Fruit fly (Drosophila melanogaster) whole organism, adult: ENCODE data around the gene CG7509.

Experiments
- CG11617 ChIP-seq: fragments of 200-800 bp; sonication (Bioruptor generic); optimal IDR thresholded peaks from 2 replicates; lab custom pipeline; 2017; ENCODE audit warnings: mild to moderate bottlenecking, missing biosample characterization, missing genetic modification reagents, missing genetic modification characterization
- CG12768 ChIP-seq: fragments of 200-800 bp; sonication (Bioruptor generic); optimal IDR thresholded peaks from 2 replicates; lab custom pipeline; 2017; ENCODE audit warnings: missing biosample characterization, missing genetic modification characterization, mild to moderate bottlenecking, moderate library complexity, missing genetic modification reagents
- CG14711 ChIP-seq: fragments of 200-800 bp; sonication (Bioruptor generic); optimal IDR thresholded peaks from 2 replicates; lab custom pipeline; 2018; ENCODE audit warnings: missing biosample characterization, mild to moderate bottlenecking, missing genetic modification characterization, moderate library complexity
- CG1620 ChIP-seq: fragments of 200-800 bp; sonication (Bioruptor generic); optimal IDR thresholded peaks from 2 replicates; lab custom pipeline; 2016; ENCODE audit warnings: missing biosample characterization, missing genetic modification characterization
- CG33017 ChIP-seq: fragments of 200-800 bp; sonication (Bioruptor generic); optimal IDR thresholded peaks from 2 replicates; lab custom pipeline; 2018; ENCODE audit warnings: missing biosample characterization, mild to moderate bottlenecking, missing genetic modification characterization, moderate library complexity
- CG5204 ChIP-seq: fragments of 200-800 bp; sonication (Bioruptor generic); optimal IDR thresholded peaks from 2 replicates; lab custom pipeline; 2016; ENCODE audit warnings: missing biosample characterization, missing genetic modification characterization
- CG7045 ChIP-seq: fragments of 200-800 bp; sonication (Bioruptor generic); optimal IDR thresholded peaks from 2 replicates; lab custom pipeline; 2017; ENCODE audit warnings: missing biosample characterization, mild to moderate bottlenecking, missing genetic modification characterization
- CG7101 ChIP-seq: fragments of 200-800 bp; sonication (Bioruptor generic); optimal IDR thresholded peaks from 2 replicates; lab custom pipeline; 2018; ENCODE audit warnings: missing biosample characterization, mild to moderate bottlenecking, missing genetic modification characterization, moderate library complexity
- Clk ChIP-seq: fragments of 200-800 bp; sonication (Bioruptor generic); optimal IDR thresholded peaks from 2 replicates; lab custom pipeline; 2017; ENCODE audit warnings: missing biosample characterization, missing genetic modification characterization
- Crg-1 ChIP-seq: fragments of 200-800 bp; sonication (Bioruptor generic); optimal IDR thresholded peaks from 2 replicates; lab custom pipeline; 2016; ENCODE audit warnings: missing biosample characterization, missing genetic modification characterization
- Hr96 ChIP-seq: fragments of 200-800 bp; sonication (Bioruptor generic); optimal IDR thresholded peaks from 2 replicates; lab custom pipeline; 2016; ENCODE audit warnings: missing biosample characterization, missing genetic modification characterization
- Mnt ChIP-seq: fragments of 200-800 bp; sonication (Bioruptor generic); optimal IDR thresholded peaks from 2 replicates; lab custom pipeline; 2016; ENCODE audit warnings: missing biosample characterization, mild to moderate bottlenecking, missing genetic modification characterization
- bab1 ChIP-seq: fragments of 200-800 bp; sonication (Bioruptor generic); optimal IDR thresholded peaks from 3 replicates; lab custom pipeline; 2019; ENCODE audit warnings: missing biosample characterization, mild to moderate bottlenecking, missing genetic modification characterization, moderate library complexity
- cic ChIP-seq: fragments of 200-800 bp; sonication (Bioruptor generic); optimal IDR thresholded peaks from 2 replicates; lab custom pipeline; 2017; ENCODE audit warnings: missing biosample characterization, mild to moderate bottlenecking, missing genetic modification characterization, moderate library complexity
- cnc ChIP-seq, 2 experiments: fragments of >200 bp; optimal IDR thresholded peaks; 2 replicates each; lab custom pipeline; 2017
- kay ChIP-seq: fragments of 200-800 bp; sonication (Bioruptor generic); peaks from one replicate; lab custom pipeline; 2016; ENCODE audit warnings: missing biosample characterization, missing genetic modification characterization, borderline replicate concordance
- ovo ChIP-seq: fragments of 200-800 bp; sonication (Bioruptor generic); optimal IDR thresholded peaks from 2 replicates; lab custom pipeline; 2016; ENCODE audit warnings: missing biosample characterization, missing genetic modification characterization
- pad ChIP-seq: fragments of 200-800 bp; sonication (Bioruptor generic); optimal IDR thresholded peaks from 3 replicates; lab custom pipeline; 2017; ENCODE audit warnings: missing biosample characterization, missing genetic modification characterization, mild to moderate bottlenecking, moderate library complexity, missing genetic modification reagents
- tj ChIP-seq: fragments of 200-800 bp; sonication (Bioruptor generic); optimal IDR thresholded peaks from 3 replicates; lab custom pipeline; 2017; ENCODE audit warnings: missing biosample characterization, mild to moderate bottlenecking, missing genetic modification characterization, moderate library complexity
- toe ChIP-seq: fragments of 200-800 bp; sonication (Bioruptor generic); optimal IDR thresholded peaks from 2 replicates; lab custom pipeline; 2016; ENCODE audit warnings: missing biosample characterization, missing genetic modification characterization

CG7509 gene

DNA sequence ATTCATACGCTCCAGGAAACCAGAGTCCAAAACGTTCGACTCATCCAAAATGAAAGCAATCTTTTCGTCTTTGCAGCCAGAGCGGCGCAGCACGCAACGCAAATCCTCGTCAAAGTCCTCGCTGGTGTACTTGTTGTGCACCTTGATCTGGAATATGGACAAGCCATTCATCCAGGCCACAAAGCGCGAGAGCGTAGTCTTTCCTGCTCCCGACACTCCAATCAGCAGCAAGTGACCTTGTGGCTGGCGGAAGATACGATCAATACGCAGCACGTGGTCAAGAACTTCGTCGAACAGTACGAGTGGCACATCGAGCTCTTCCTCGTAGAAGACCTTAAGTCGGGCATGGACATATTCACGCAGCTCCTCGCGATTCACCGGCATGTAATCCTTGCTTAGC lies 9.1 kb upstream of the CG7509 start:
- no peak for TF ChIP-seq bab1
- TF ChIP-seq Mnt (GFP tag; lab: Kevin White, UChicago), result no peak
- no peak for TF ChIP-seq pad
- no peak for TF ChIP-seq CG11617
- TF ChIP-seq CG33017, result no peak
- TF ChIP-seq Hr96 (GFP tag; lab: Kevin White, UChicago), result no peak
- TF ChIP-seq Clk (GFP tag; lab: Kevin White, UChicago), result no peak
- TF ChIP-seq Crg-1 (GFP tag; lab: Kevin White, UChicago), result no peak
- TF ChIP-seq kay, result no peak
- TF ChIP-seq CG12768 (GFP tag; lab: Kevin White, UChicago), result no peak
- TF ChIP-seq toe (GFP tag; lab: Kevin White, UChicago), result no peak

DNA sequence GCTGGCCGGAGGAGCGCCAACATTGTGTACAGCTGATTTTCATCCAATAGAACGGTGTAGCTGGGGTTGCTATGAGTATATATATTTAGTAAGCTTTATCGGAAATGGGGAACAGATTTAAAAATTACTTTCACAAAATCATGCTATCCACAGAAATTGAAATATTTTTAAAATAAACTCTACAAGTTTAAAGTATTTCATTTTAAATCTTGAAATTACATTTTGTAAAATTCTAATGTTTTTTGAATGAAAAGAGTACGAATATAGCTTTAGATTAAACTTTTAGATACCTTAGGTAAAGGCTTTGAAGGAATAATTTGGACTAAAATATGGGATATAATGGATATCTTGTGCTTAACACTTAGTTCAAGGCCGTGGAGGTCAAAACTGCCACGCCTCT lies 2.2 kb upstream of the CG7509 start, which contains the start of gene CG18808:
Gene CG18808, minus strand, starts transcription at position 101 of the 400 bp plus-strand sequence.
- TF ChIP-seq CG14711 (no peak), tj (GFP tag; lab: Kevin White, UChicago) (no peak)

DNA sequence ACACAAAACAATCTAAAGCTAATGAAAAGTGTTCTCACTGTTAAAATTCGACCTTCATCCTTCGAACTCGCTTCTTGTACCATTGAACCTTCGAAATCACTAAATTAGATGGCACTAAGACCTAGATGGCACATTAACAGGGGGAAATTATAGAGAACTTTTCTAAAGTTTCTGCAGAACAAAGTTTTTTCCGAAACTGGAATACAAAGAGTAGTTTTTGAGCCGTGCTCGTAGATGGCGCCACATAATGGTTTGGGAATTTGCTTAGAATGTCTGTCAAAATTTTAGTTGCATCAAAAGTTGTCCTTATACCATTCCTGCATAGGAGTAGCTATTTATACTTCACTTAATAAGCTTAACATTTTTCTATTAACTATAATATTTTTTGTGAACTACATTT lies 677 bp upstream of the CG7509 start:
- no peak for TF ChIP-seq kay
- TF ChIP-seq toe (GFP tag; lab: Kevin White, UChicago), result no peak
- TF ChIP-seq CG5204 (GFP tag; lab: Kevin White, UChicago), result no peak
- no peak for TF ChIP-seq CG7101 (tag; lab: Kevin White, UChicago)
- no peak for TF ChIP-seq pad
- TF ChIP-seq CG11617, result no peak
- no peak for TF ChIP-seq tj (GFP tag; lab: Kevin White, UChicago)
- TF ChIP-seq Clk (GFP tag; lab: Kevin White, UChicago), result no peak

DNA sequence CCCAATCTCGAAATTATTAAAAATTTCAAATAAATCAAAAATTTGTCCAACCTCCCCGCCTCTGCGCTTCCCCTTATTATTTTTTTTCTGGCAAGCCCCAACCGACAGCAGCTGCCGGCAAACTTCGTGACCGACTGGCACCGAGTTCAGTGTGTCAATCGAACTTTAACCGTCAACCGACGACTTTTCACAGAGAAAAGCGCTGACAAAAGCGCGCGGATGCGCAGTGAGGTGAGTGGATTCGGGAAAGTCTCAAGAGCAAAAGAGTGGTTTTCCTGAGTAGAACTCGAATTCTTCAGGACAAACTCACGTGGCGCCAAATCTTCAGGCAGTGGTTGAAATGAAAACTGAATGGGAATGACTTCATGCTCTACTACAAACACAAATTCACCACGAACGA lies 4.4 kb downstream of the CG7509 start:
- TF ChIP-seq CG12768 (GFP tag; lab: Kevin White, UChicago) (no peak), pad (no peak), CG33017 (no peak), kay (no peak), Crg-1 (GFP tag; lab: Kevin White, UChicago) (no peak), CG5204 (GFP tag; lab: Kevin White, UChicago) (no peak), cic (no peak)

DNA sequence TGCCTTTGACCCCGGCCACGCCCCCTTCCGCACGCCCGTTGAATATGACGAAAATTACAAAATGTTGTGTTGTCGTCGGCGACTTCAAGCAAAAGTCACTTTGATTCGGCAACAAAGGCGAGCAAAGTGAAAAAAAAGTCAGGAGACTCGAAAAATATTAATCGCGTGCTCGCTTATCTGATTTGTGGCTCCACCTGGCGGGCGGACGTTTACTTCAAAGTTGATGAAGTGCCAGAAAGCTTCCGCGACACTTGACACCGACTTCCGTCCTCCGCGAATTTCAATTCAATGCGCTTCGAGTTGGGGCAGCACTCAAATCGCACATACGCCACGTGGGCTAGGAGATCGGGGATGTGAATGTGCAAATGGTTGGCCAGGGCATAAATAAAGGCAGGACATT lies 28.6 kb downstream of the CG7509 start:
- TF ChIP-seq Hr96 (GFP tag; lab: Kevin White, UChicago) (no peak), CG33017 (no peak), CG14711 (no peak), toe (GFP tag; lab: Kevin White, UChicago) (no peak), tj (GFP tag; lab: Kevin White, UChicago) (no peak), CG12768 (GFP tag; lab: Kevin White, UChicago) (no peak), Crg-1 (GFP tag; lab: Kevin White, UChicago) (no peak), CG5204 (GFP tag; lab: Kevin White, UChicago) (no peak), bab1 (no peak), ovo (GFP tag; lab: Kevin White, UChicago) (no peak), CG7045 (GFP tag; lab: Kevin White, UChicago) (no peak), cnc (optimal IDR thresholded peaks at IDR 0.05; lab: Kevin White, UChicago) (no peak), cic (no peak), CG7101 (tag; lab: Kevin White, UChicago) (no peak), Mnt (GFP tag; lab: Kevin White, UChicago) (no peak)

DNA sequence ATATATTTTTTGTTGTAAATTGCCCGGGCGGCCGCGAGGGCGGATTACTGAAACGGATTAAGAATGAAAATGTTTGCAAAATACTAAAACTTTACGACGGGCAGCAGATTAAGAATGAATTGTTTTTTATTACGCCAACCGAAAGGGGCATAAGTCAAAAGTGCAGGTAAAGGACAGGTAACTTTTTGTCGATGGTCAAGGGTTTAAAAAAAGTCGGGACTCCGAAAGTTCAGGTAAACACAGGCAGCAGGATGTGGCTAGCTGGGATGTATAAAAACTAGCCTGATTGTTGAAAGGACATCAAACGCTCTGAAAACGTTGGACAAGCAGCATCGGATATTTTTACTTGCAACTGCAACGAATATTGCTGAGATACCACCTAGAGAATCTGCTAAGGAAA lies 47.5 kb downstream of the CG7509 start, which contains the start of gene CG13711:
Gene CG13711, plus strand, starts transcription at position 301 of the 400 bp plus-strand sequence.
- TF ChIP-seq Mnt (GFP tag; lab: Kevin White, UChicago) (no peak), bab1 (no peak), CG5204 (GFP tag; lab: Kevin White, UChicago) (no peak), ovo (GFP tag; lab: Kevin White, UChicago) (no peak), kay (no peak), CG33017 (no peak), CG1620 (GFP tag; lab: Kevin White, UChicago) (no peak), toe (GFP tag; lab: Kevin White, UChicago) (no peak), pad (no peak), cic (no peak), CG7045 (GFP tag; lab: Kevin White, UChicago) (no peak)

DNA sequence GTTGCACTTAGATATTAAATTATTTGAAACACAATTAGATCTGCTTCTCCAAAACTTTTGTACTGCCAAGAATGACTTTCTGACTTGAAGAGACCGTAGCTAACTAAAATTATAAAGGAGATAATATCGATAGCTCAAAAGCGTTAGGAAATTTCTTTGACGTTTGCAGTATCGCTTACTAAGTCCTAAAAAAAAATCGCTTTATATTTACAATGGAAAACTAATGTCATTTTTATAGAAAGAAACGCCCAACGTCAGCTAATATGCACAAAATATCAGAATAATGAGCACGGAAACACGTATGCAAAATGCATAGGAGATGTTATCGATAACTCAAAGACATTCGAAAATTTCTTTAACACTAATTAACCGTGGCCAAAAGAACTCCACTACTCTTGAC lies 51.4 kb downstream of the CG7509 start, which contains the start of gene CG12493:
Gene CG12493, minus strand, starts transcription at position 101 of the 400 bp plus-strand sequence.
- TF ChIP-seq CG7045 (GFP tag; lab: Kevin White, UChicago) (no peak), cic (no peak), Mnt (GFP tag; lab: Kevin White, UChicago) (no peak), toe (GFP tag; lab: Kevin White, UChicago) (no peak), tj (GFP tag; lab: Kevin White, UChicago) (no peak), CG5204 (GFP tag; lab: Kevin White, UChicago) (no peak), CG12768 (GFP tag; lab: Kevin White, UChicago) (no peak), pad (no peak), cnc (optimal IDR thresholded peaks at IDR 0.05; lab: Kevin White, UChicago) (no peak), kay (no peak), CG1620 (GFP tag; lab: Kevin White, UChicago) (no peak)
